Fruit fly (Drosophila melanogaster) whole organism, embryonic: ENCODE measurements around the gene CG5500.

ENCODE experiments used
- Antp ChIP-seq: fragments of 200-800 bp; sonication (Bioruptor generic); optimal IDR thresholded peaks from 3 replicates; lab custom pipeline; 2016; ENCODE audit warnings: missing biosample characterization, missing genetic modification characterization
- Atf-2 ChIP-seq: fragments of 200-800 bp; sonication (Bioruptor generic); optimal IDR thresholded peaks from 2 replicates; lab custom pipeline; 2016; ENCODE audit warnings: missing biosample characterization, missing genetic modification characterization
- B-H1 ChIP-seq: fragments of 200-800 bp; sonication (Bioruptor generic); IDR thresholded peaks from 3 replicates; pipeline ENCODE4 v1.3.6; 2022; ENCODE audit warnings: missing biosample characterization, missing genetic modification characterization
- BEAF-32 ChIP-seq: fragments of 200-800 bp; sonication (Bioruptor generic); optimal IDR thresholded peaks from 3 replicates; lab custom pipeline; 2017; ENCODE audit warnings: missing biosample characterization, missing genetic modification characterization, mild to moderate bottlenecking, moderate library complexity, missing genetic modification reagents
- CG10431 ChIP-seq: fragments of 200-800 bp; sonication (Bioruptor generic); optimal IDR thresholded peaks from 3 replicates; lab custom pipeline; 2018; ENCODE audit warnings: missing biosample characterization, mild to moderate bottlenecking, missing genetic modification characterization
- CG12769 ChIP-seq: fragments of 200-800 bp; sonication (Bioruptor generic); optimal IDR thresholded peaks from 2 replicates; lab custom pipeline; 2019; ENCODE audit warnings: missing biosample characterization, mild to moderate bottlenecking, missing genetic modification characterization, moderate library complexity
- CG13775 ChIP-seq: fragments of 200-800 bp; sonication (Bioruptor generic); optimal IDR thresholded peaks from 3 replicates; lab custom pipeline; 2017; ENCODE audit warnings: missing biosample characterization, mild to moderate bottlenecking, missing genetic modification characterization
- CG13894 ChIP-seq: fragments of 200-800 bp; sonication (Bioruptor generic); optimal IDR thresholded peaks from 3 replicates; lab custom pipeline; 2018; ENCODE audit warnings: missing biosample characterization, mild to moderate bottlenecking, missing genetic modification characterization, moderate library complexity
- CG16813 ChIP-seq: fragments of 200-800 bp; sonication (Bioruptor generic); IDR thresholded peaks from 3 replicates; pipeline ENCODE4 v1.3.6; 2022; ENCODE audit warnings: missing biosample characterization, missing genetic modification characterization; ENCODE audit not compliant: partially characterized antibody
- CG6254 ChIP-seq: fragments of 200-800 bp; sonication (Bioruptor generic); optimal IDR thresholded peaks from 3 replicates; lab custom pipeline; 2017; ENCODE audit warnings: mild to moderate bottlenecking, missing biosample characterization, missing genetic modification reagents, missing genetic modification characterization
- CG6791 ChIP-seq: fragments of 200-800 bp; sonication (Bioruptor generic); IDR thresholded peaks from 3 replicates; pipeline ENCODE4 v1.3.6; 2022; ENCODE audit warnings: missing biosample characterization, missing genetic modification characterization; ENCODE audit not compliant: partially characterized antibody
- CG8281 ChIP-seq: fragments of 200-800 bp; sonication (Bioruptor generic); optimal IDR thresholded peaks from 2 replicates; lab custom pipeline; 2018; ENCODE audit warnings: missing biosample characterization, mild to moderate bottlenecking, missing genetic modification characterization, moderate library complexity
- CG8765 ChIP-seq: fragments of 200-800 bp; sonication (Bioruptor generic); IDR thresholded peaks from 2 replicates; pipeline ENCODE4 v1.3.6; 2022; ENCODE audit warnings: missing biosample characterization, missing genetic modification characterization
- Camta ChIP-seq: fragments of 200-800 bp; sonication (Bioruptor generic); optimal IDR thresholded peaks from 2 replicates; lab custom pipeline; 2016; ENCODE audit warnings: missing biosample characterization, missing genetic modification characterization
- D19B ChIP-seq: fragments of 200-800 bp; sonication (Bioruptor generic); optimal IDR thresholded peaks from 2 replicates; lab custom pipeline; 2017; ENCODE audit warnings: missing biosample characterization, mild to moderate bottlenecking, missing genetic modification characterization
- Dfd ChIP-seq, 2 experiments: fragments of >200 bp; optimal IDR thresholded peaks; 2 replicates each; lab custom pipeline; 2017; ENCODE audit warnings: missing biosample characterization in 2 of 2, missing genetic modification characterization in 2 of 2
- Dip2 ChIP-seq: fragments of 200-800 bp; sonication (Bioruptor generic); IDR thresholded peaks from 2 replicates; pipeline ENCODE4 v1.3.6; 2022; ENCODE audit warnings: missing biosample characterization, missing genetic modification characterization
- Ets65A ChIP-seq: fragments of 200-800 bp; sonication (Bioruptor generic); peaks from one replicate; lab custom pipeline; 2016; ENCODE audit warnings: missing biosample characterization, missing genetic modification characterization
- Ets97D ChIP-seq: fragments of 200-800 bp; sonication (Bioruptor generic); optimal IDR thresholded peaks from 3 replicates; lab custom pipeline; 2016; ENCODE audit warnings: missing biosample characterization, missing genetic modification characterization
- GATAe ChIP-seq: fragments of 200-800 bp; sonication (Bioruptor generic); conservative IDR thresholded peaks from 2 replicates; pipeline ENCODE4 v1.3.6; 2022; ENCODE audit warnings: missing biosample characterization, missing genetic modification characterization
- Hr39 ChIP-seq: fragments of >200 bp; optimal IDR thresholded peaks from 2 replicates; lab custom pipeline; 2017
- MTF-1 ChIP-seq: fragments of 200-800 bp; sonication (Bioruptor generic); optimal IDR thresholded peaks from 2 replicates; lab custom pipeline; 2018; ENCODE audit warnings: missing biosample characterization, mild to moderate bottlenecking, missing genetic modification characterization, borderline replicate concordance
- Med ChIP-seq: fragments of 200-800 bp; sonication (Bioruptor generic); peaks from one replicate; lab custom pipeline; 2016; ENCODE audit warnings: missing biosample characterization, missing genetic modification characterization, mild to moderate bottlenecking, inconsistent platforms, moderate library complexity
- Meics ChIP-seq: fragments of 200-800 bp; sonication (Bioruptor generic); optimal IDR thresholded peaks from 2 replicates; lab custom pipeline; 2017; ENCODE audit warnings: missing biosample characterization, mild to moderate bottlenecking, missing genetic modification characterization
- NC2β ChIP-seq: fragments of 200-800 bp; sonication (Bioruptor generic); optimal IDR thresholded peaks from 2 replicates; lab custom pipeline; 2016; ENCODE audit warnings: missing biosample characterization, missing genetic modification characterization
- Vsx1 ChIP-seq: fragments of 200-800 bp; sonication (Bioruptor generic); optimal IDR thresholded peaks from 2 replicates; lab custom pipeline; 2017; ENCODE audit warnings: missing biosample characterization, mild to moderate bottlenecking, missing genetic modification characterization, missing genetic modification reagents
- abd-A ChIP-seq: fragments of 200-800 bp; sonication (Bioruptor generic); optimal IDR thresholded peaks from 3 replicates; lab custom pipeline; 2019; ENCODE audit warnings: missing biosample characterization, mild to moderate bottlenecking, missing genetic modification characterization, moderate library complexity
- amos ChIP-seq: fragments of 200-800 bp; sonication (Bioruptor generic); IDR thresholded peaks from 2 replicates; pipeline ENCODE4 v1.3.6; 2022; ENCODE audit warnings: missing biosample characterization, missing genetic modification characterization; ENCODE audit not compliant: partially characterized antibody
- bowl ChIP-seq: fragments of 200-800 bp; sonication (Bioruptor generic); IDR thresholded peaks from 2 replicates; pipeline ENCODE4 v1.3.6; 2022; ENCODE audit warnings: missing biosample characterization, missing genetic modification characterization
- btn ChIP-seq: fragments of 200-800 bp; sonication (Bioruptor generic); optimal IDR thresholded peaks from 2 replicates; lab custom pipeline; 2016; ENCODE audit warnings: missing biosample characterization, missing genetic modification characterization
- cad ChIP-seq: fragments of >200 bp; optimal IDR thresholded peaks from 2 replicates; lab custom pipeline; 2017; ENCODE audit warnings: missing biosample characterization, missing genetic modification characterization
- chinmo ChIP-seq: fragments of 200-800 bp; sonication (Bioruptor generic); IDR thresholded peaks from 4 replicates; pipeline ENCODE4 v1.3.6; 2022; ENCODE audit warnings: missing biosample characterization, missing genetic modification characterization; ENCODE audit not compliant: partially characterized antibody
- crc ChIP-seq: fragments of 200-800 bp; sonication (Bioruptor generic); optimal IDR thresholded peaks from 2 replicates; lab custom pipeline; 2016; ENCODE audit warnings: missing biosample characterization, missing genetic modification characterization
- dmrt11E ChIP-seq: fragments of 200-800 bp; sonication (Bioruptor generic); optimal IDR thresholded peaks from 3 replicates; lab custom pipeline; 2018; ENCODE audit warnings: missing biosample characterization, mild to moderate bottlenecking, missing genetic modification characterization, moderate library complexity
- emc ChIP-seq: fragments of 200-800 bp; sonication (Bioruptor generic); optimal IDR thresholded peaks from 2 replicates; lab custom pipeline; 2016; ENCODE audit warnings: missing biosample characterization, missing genetic modification characterization
- grau ChIP-seq: fragments of 200-800 bp; optimal IDR thresholded peaks from 3 replicates; lab custom pipeline; 2019; ENCODE audit warnings: missing biosample characterization, mild to moderate bottlenecking, missing genetic modification characterization, moderate library complexity
- lilli ChIP-seq: fragments of 200-800 bp; sonication (Bioruptor generic); optimal IDR thresholded peaks from 3 replicates; lab custom pipeline; 2016; ENCODE audit warnings: missing biosample characterization, missing genetic modification characterization
- lmd ChIP-seq: fragments of 200-800 bp; sonication (Bioruptor generic); IDR thresholded peaks from 2 replicates; pipeline ENCODE4 v1.3.6; 2022; ENCODE audit warnings: missing biosample characterization, missing genetic modification characterization
- odd ChIP-seq: fragments of 200-800 bp; sonication (Bioruptor generic); optimal IDR thresholded peaks from 2 replicates; lab custom pipeline; 2017; ENCODE audit warnings: missing biosample characterization, mild to moderate bottlenecking, missing genetic modification characterization
- sd ChIP-seq: fragments of 200-800 bp; sonication (Bioruptor generic); optimal IDR thresholded peaks from 3 replicates; lab custom pipeline; 2018; ENCODE audit warnings: missing biosample characterization, mild to moderate bottlenecking, missing genetic modification characterization, moderate library complexity
- seq ChIP-seq: fragments of 200-800 bp; sonication (Bioruptor generic); IDR thresholded peaks from 2 replicates; pipeline ENCODE4 v1.3.6; 2022; ENCODE audit warnings: missing biosample characterization, missing genetic modification characterization
- sob ChIP-seq: fragments of 200-800 bp; sonication (Bioruptor generic); IDR thresholded peaks from 2 replicates; pipeline ENCODE4 v1.3.6; 2022; ENCODE audit warnings: missing biosample characterization, missing genetic modification characterization
- tgo ChIP-seq: fragments of 200-800 bp; sonication (Bioruptor generic); IDR thresholded peaks from 3 replicates; pipeline ENCODE4 v1.3.6; 2022; ENCODE audit warnings: missing biosample characterization, missing genetic modification characterization
- trh ChIP-seq: fragments of 200-800 bp; sonication (Bioruptor generic); optimal IDR thresholded peaks from 2 replicates; lab custom pipeline; 2016; ENCODE audit warnings: missing biosample characterization, missing genetic modification characterization
- vnd ChIP-seq: fragments of 200-800 bp; sonication (Bioruptor generic); IDR thresholded peaks from 3 replicates; pipeline ENCODE4 v1.3.6; 2022; ENCODE audit warnings: missing biosample characterization, missing genetic modification characterization; ENCODE audit not compliant: partially characterized antibody

The CG5500 gene

DNA sequence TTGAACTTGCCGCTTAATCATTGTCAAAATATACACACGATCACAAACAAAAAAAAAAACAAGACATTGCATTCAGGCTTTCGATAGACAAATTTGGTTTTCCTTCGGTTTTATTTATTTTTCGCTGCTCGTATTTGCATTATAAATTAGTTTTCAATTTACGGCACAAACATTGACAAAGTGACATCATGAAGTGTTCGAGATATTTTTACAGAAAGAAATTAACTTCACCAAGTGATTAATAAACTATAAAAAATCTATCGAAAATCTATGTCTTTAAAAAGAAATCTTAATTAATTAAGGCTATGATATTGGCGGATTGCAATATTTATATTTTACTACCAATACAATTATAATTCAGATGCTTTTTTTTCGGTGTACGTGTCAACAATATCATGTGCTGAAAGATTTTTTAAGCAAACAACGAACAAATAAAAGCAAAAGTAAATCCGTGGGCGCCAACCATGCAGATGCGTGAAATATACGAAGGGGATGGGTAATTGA, 47.5 kb downstream of the CG5500 start (continued):
- TF ChIP-seq grau (tag; lab: Kevin White, UChicago) (no peak), sob (GFP tag; lab: Robert Waterston, UW) (peak; percentile 38; the same call in 1 of the 2 replicates), crc (GFP tag; lab: Kevin White, UChicago) (no peak), Dfd (GFP tag; optimal IDR thresholded peaks at IDR 0.05; lab: Kevin White, UChicago) (no peak), CG16813 (GFP tag; lab: Robert Waterston, UW) (no peak), CG6254 (GFP tag; lab: Kevin White, UChicago) (no peak), Atf-2 (GFP tag; lab: Kevin White, UChicago) (no peak), lmd (GFP tag; lab: Robert Waterston, UW) (peak; percentile 44; the same call in 1 of the 2 replicates), BEAF-32 (GFP tag; lab: Kevin White, UChicago) (no peak), vnd (GFP tag; lab: Robert Waterston, UW) (no peak), NC2β (no peak), Dip2 (GFP tag; lab: Robert Waterston, UW) (no peak), tgo (GFP tag; lab: Robert Waterston, UW) (peak; percentile 36; the same call in 2 of the 3 replicates), lilli (GFP tag; lab: Kevin White, UChicago) (no peak), dmrt11E (tag; lab: Kevin White, UChicago) (peak; percentile 29), seq (GFP tag; lab: Robert Waterston, UW) (no peak; the same call in 1 of the 2 replicates), amos (no peak), Camta (GFP tag; lab: Kevin White, UChicago) (no peak), Antp (GFP tag; lab: Kevin White, UChicago) (no peak), bowl (GFP tag; lab: Robert Waterston, UW) (no peak), emc (GFP tag; lab: Kevin White, UChicago) (no peak), Hr39 (lab: Kevin White, UChicago) (no peak), Meics (GFP tag; lab: Kevin White, UChicago) (peak; percentile 74), CG6791 (GFP tag; lab: Robert Waterston, UW) (no peak), Ets97D (GFP tag; lab: Kevin White, UChicago) (peak; percentile 41), B-H1 (GFP tag; lab: Robert Waterston, UW) (no peak), MTF-1 (GFP tag; lab: Kevin White, UChicago) (peak; percentile 10)

DNA sequence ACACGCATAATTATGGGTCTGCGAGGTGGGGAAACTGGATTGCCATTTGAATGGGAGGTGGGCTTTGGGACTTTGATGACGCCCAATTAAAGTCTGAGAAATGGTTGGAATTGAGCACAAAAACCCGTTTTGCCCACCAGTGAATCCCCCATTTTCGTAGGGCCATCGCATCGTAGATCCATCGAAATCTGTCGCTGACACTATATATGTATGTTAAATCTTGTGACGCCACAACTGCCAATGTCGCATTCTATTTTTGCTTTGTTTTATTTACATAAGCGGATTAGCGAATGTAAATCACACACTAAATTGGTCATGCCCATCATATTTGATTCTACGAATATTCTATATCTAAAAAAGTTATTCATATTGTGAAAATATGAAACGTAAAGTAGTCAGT, 50.0 kb downstream of the CG5500 start:
- peak; percentile 74 for TF ChIP-seq CG12769 (tag; lab: Kevin White, UChicago)
- TF ChIP-seq CG10431, result no peak
- TF ChIP-seq Med (GFP tag; lab: Kevin White, UChicago), result peak; percentile 40
- TF ChIP-seq Ets65A (GFP tag; lab: Kevin White, UChicago), result no peak
- no peak for TF ChIP-seq CG8765 (GFP tag; lab: Robert Waterston, UW)
- no peak for TF ChIP-seq btn
- TF ChIP-seq CG8281 (tag; lab: Kevin White, UChicago), result no peak
- peak; percentile 58 for TF ChIP-seq abd-A (tag; lab: Kevin White, UChicago)
- no peak for TF ChIP-seq cad (GFP tag; lab: Kevin White, UChicago)
- peak; percentile 76 for TF ChIP-seq CG13894 (tag; lab: Kevin White, UChicago)
- TF ChIP-seq D19B (GFP tag; lab: Kevin White, UChicago), result no peak
- no peak for TF ChIP-seq trh
- TF ChIP-seq sd (tag; lab: Kevin White, UChicago), result peak; percentile 9
- no peak for TF ChIP-seq odd (GFP tag; lab: Kevin White, UChicago)
- TF ChIP-seq CG13775 (GFP tag; lab: Kevin White, UChicago), result no peak
- TF ChIP-seq Vsx1 (GFP tag; lab: Kevin White, UChicago), result no peak
- no peak for TF ChIP-seq GATAe (GFP tag; lab: Robert Waterston, UW)
- TF ChIP-seq chinmo (GFP tag; lab: Robert Waterston, UW), result peak; percentile 81; the same call in 1 of the 4 replicates
